Worm (Caenorhabditis elegans): ENCODE results near the gene clec-7.

DNA sequence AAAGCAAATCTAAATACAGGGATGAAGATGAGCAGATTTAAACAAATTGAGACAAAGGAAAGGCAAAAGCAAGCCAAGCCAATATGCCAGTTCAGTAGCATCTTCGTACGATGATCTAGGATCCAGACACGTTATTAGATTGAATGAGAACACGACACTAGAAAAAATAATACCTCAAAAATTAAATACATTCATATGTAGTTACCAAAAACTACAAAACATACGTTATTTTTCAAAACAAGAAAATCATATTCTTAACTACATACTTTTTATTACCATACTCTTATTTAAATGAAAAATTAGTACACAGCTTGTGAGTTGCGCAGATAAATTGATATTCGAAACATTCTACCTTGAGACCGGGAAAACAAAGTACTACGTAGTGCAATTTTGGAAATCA, 15.0 kb upstream of the clec-7 start, which contains the start of gene srx-6:
- TF ChIP-seq efl-1 (GFP tag; optimal IDR thresholded peaks at IDR 0.05): no peak
- TF ChIP-seq pha-4 (tag; optimal IDR thresholded peaks at IDR 0.05): no peak
- no peak for TF ChIP-seq mel-28 (tag; optimal IDR thresholded peaks at IDR 0.05; ENCODE audit: borderline replicate concordance)
- TF ChIP-seq ceh-58 (GFP tag; IDR thresholded peaks at IDR 0.05): no peak
- TF ChIP-seq sdz-38 (tag; optimal IDR thresholded peaks at IDR 0.05): no peak

Data from whole organism, young adult.